Worm (Caenorhabditis elegans) whole organism, L4 larva: ENCODE data around the gene C48B4.6.

Experiments used
- F44E2.7 ChIP-seq: fragments of 200-800 bp; sonication (Bioruptor generic); IDR thresholded peaks from 2 replicates; pipeline ENCODE4 v2.1.2; 2022; ENCODE audit warnings: missing genetic modification characterization, missing compliant biosample characterization
- Y105C5A.15 ChIP-seq: fragments of 200-800 bp; sonication (Bioruptor generic); IDR thresholded peaks from 2 replicates; pipeline ENCODE4 v1.3.6; 2022; ENCODE audit warnings: missing genetic modification characterization, missing compliant biosample characterization
- Y5F2A.4 ChIP-seq: fragments of 200-800 bp; sonication (Bioruptor generic); optimal IDR thresholded peaks from 2 replicates; lab custom pipeline; 2018; ENCODE audit warnings: mild to moderate bottlenecking, missing genetic modification characterization, missing compliant biosample characterization
- ceh-44 ChIP-seq: fragments of 200-800 bp; sonication (Bioruptor generic); IDR thresholded peaks from 2 replicates; pipeline ENCODE4 v1.3.6; 2022; ENCODE audit warnings: missing genetic modification reagents, missing genetic modification characterization, missing compliant biosample characterization
- daf-19 ChIP-seq: fragments of 200-800 bp; sonication (Bioruptor generic); conservative IDR thresholded peaks from 2 replicates; pipeline ENCODE4 v1.3.6; 2022; ENCODE audit warnings: missing genetic modification characterization, missing compliant biosample characterization
- dpl-1 ChIP-seq: fragments of 150-350 bp; optimal IDR thresholded peaks from 2 replicates; lab custom pipeline; 2014; ENCODE audit warnings: missing biosample characterization, missing genetic modification reagents, missing genetic modification characterization
- lin-13 ChIP-seq: fragments of 150-350 bp; optimal IDR thresholded peaks from 2 replicates; lab custom pipeline; 2014; ENCODE audit warnings: missing biosample characterization, missing genetic modification reagents, missing genetic modification characterization
- mdl-1 ChIP-seq, 2 experiments: fragments of 150-350 bp in 1 of 2; sonication (generic microtip) in 1 of 2; optimal IDR thresholded peaks; 2 replicates each; lab custom pipeline; 2014 to 2017; ENCODE audit warnings: missing biosample characterization in 2 of 2, missing genetic modification characterization in 2 of 2
- mep-1 ChIP-seq: fragments of 150-350 bp; sonication (generic microtip); optimal IDR thresholded peaks from 3 replicates; lab custom pipeline; 2014; ENCODE audit warnings: missing biosample characterization, missing genetic modification characterization
- nhr-10 ChIP-seq: fragments of 150-350 bp; optimal IDR thresholded peaks from 2 replicates; lab custom pipeline; 2014; ENCODE audit warnings: missing biosample characterization, missing genetic modification characterization
- nhr-28 ChIP-seq: fragments of 150-350 bp; optimal IDR thresholded peaks from 2 replicates; lab custom pipeline; 2014; ENCODE audit warnings: missing biosample characterization, missing genetic modification characterization
- skn-1 ChIP-seq: fragments of 150-350 bp; optimal IDR thresholded peaks from 2 replicates; lab custom pipeline; 2014; ENCODE audit warnings: missing biosample characterization, missing genetic modification characterization
- snpc-4 ChIP-seq: fragments of 150-350 bp; optimal IDR thresholded peaks from 2 replicates; lab custom pipeline; 2014; ENCODE audit warnings: missing biosample characterization, missing genetic modification characterization
- unc-62 ChIP-seq, 3 experiments: fragments of 150-350 bp in 1 of 3; sonication (generic microtip); optimal IDR thresholded peaks in 2 of 3; peaks in 1 of 3; 1 replicate in 1 of 3; 2 replicates in 2 of 3; lab custom pipeline; 2014 to 2017; ENCODE audit warnings: missing biosample characterization in 3 of 3, missing genetic modification characterization in 3 of 3, missing genetic modification reagents in 3 of 3, missing genotype in 1 of 3

DNA sequence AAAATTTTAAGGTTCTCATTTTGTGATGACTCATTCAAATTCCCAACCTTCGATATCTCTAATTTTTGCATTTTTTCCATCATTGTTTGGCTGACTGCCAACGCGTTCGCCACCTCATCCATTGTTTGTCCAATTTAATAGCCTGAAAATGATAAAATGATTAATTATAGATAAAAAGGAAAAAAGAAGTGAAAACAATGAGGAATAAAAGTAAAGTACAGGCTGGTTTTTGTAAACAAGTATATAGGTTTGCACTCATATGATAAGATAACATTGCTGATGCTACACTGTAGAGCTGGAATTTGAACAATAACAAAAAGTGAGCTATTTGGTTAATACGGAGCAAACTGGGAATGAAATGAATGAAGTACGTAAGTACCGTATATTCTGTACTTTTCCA lies 23.9 kb upstream of the C48B4.6 start, which contains the start of gene C48B4.3:
- no peak for TF ChIP-seq ceh-44 (GFP tag; lab: Robert Waterston, UW)
- no peak for TF ChIP-seq skn-1 (tag; lab: Kevin White, UChicago)
- no peak for TF ChIP-seq Y105C5A.15 (GFP tag; lab: Robert Waterston, UW)
- TF ChIP-seq unc-62 (GFP tag; optimal IDR thresholded peaks at IDR 0.05 in 1 of 2; lab: Kevin White, UChicago), result no peak
- no peak for TF ChIP-seq unc-62 (tag; optimal IDR thresholded peaks at IDR 0.05; lab: Kevin White, UChicago)
- no peak for TF ChIP-seq daf-19 (GFP tag; lab: Robert Waterston, UW)
- TF ChIP-seq mep-1, result no peak
- no peak for TF ChIP-seq nhr-10 (tag; lab: Kevin White, UChicago)
- TF ChIP-seq Y5F2A.4 (GFP tag; lab: Kevin White, UChicago), result no peak
- no peak for TF ChIP-seq F44E2.7
- no peak for TF ChIP-seq lin-13 (GFP tag; lab: Kevin White, UChicago)
- TF ChIP-seq snpc-4 (tag; lab: Kevin White, UChicago), result no peak
- peak; percentile 29 for TF ChIP-seq nhr-28
- TF ChIP-seq dpl-1 (GFP tag; lab: Kevin White, UChicago), result no peak
- TF ChIP-seq mdl-1 (tag; optimal IDR thresholded peaks at IDR 0.05; lab: Kevin White, UChicago), result no peak
